Fruit fly (Drosophila melanogaster) whole organism, embryonic: ENCODE data around the gene SCOT.

ENCODE experiments used
- Ada2b ChIP-seq: fragments of 200-800 bp; sonication (Bioruptor generic); IDR thresholded peaks from 2 replicates; pipeline ENCODE4 v1.3.6; 2022; ENCODE audit warnings: missing biosample characterization, missing genetic modification characterization
- Aef1 ChIP-seq: fragments of 200-800 bp; sonication (Bioruptor generic); IDR thresholded peaks from 3 replicates; pipeline ENCODE4 v1.3.6; 2022; ENCODE audit warnings: missing biosample characterization, missing genetic modification characterization
- Antp ChIP-seq: fragments of 200-800 bp; sonication (Bioruptor generic); optimal IDR thresholded peaks from 3 replicates; lab custom pipeline; 2016; ENCODE audit warnings: missing biosample characterization, missing genetic modification characterization
- Awh ChIP-seq: fragments of 200-800 bp; sonication (Bioruptor generic); IDR thresholded peaks from 2 replicates; pipeline ENCODE4, ENCODE4 v1.3.6; 2022; ENCODE audit warnings: missing biosample characterization, missing genetic modification characterization
- BEAF-32 ChIP-seq: fragments of 200-800 bp; sonication (Bioruptor generic); optimal IDR thresholded peaks from 3 replicates; lab custom pipeline; 2017; ENCODE audit warnings: missing biosample characterization, missing genetic modification characterization, mild to moderate bottlenecking, moderate library complexity, missing genetic modification reagents
- Bdp1 ChIP-seq: fragments of 200-800 bp; sonication (Bioruptor generic); optimal IDR thresholded peaks from 3 replicates; lab custom pipeline; 2016; ENCODE audit warnings: missing biosample characterization, missing genetic modification characterization
- CG10147 ChIP-seq: fragments of 200-800 bp; sonication (Bioruptor generic); optimal IDR thresholded peaks from 2 replicates; lab custom pipeline; 2019; ENCODE audit warnings: missing biosample characterization, mild to moderate bottlenecking, missing genetic modification characterization, moderate library complexity
- CG10431 ChIP-seq: fragments of 200-800 bp; sonication (Bioruptor generic); optimal IDR thresholded peaks from 3 replicates; lab custom pipeline; 2018; ENCODE audit warnings: missing biosample characterization, mild to moderate bottlenecking, missing genetic modification characterization
- CG11093 ChIP-seq: fragments of 200-800 bp; sonication (Bioruptor generic); IDR thresholded peaks from 3 replicates; pipeline ENCODE4 v1.3.6; 2022; ENCODE audit warnings: missing biosample characterization, missing genetic modification characterization
- CG13296 ChIP-seq: fragments of 200-800 bp; sonication (Bioruptor generic); optimal IDR thresholded peaks from 3 replicates; lab custom pipeline; 2018; ENCODE audit warnings: missing biosample characterization, mild to moderate bottlenecking, missing genetic modification characterization
- CG13624 ChIP-seq: fragments of 200-800 bp; sonication (Bioruptor generic); optimal IDR thresholded peaks from 2 replicates; lab custom pipeline; 2016; ENCODE audit warnings: missing biosample characterization, missing genetic modification characterization
- CG14710 ChIP-seq: fragments of 200-800 bp; sonication (Bioruptor generic); optimal IDR thresholded peaks from 3 replicates; lab custom pipeline; 2019; ENCODE audit warnings: missing biosample characterization, mild to moderate bottlenecking, missing genetic modification characterization, moderate library complexity
- CG15514 ChIP-seq: fragments of 200-800 bp; sonication (Bioruptor generic); optimal IDR thresholded peaks from 3 replicates; lab custom pipeline; 2017; ENCODE audit warnings: missing biosample characterization, missing genetic modification characterization, mild to moderate bottlenecking, moderate library complexity, missing genetic modification reagents
- CG16779 ChIP-seq: fragments of 200-800 bp; sonication (Bioruptor generic); IDR thresholded peaks from 2 replicates; pipeline ENCODE4 v1.3.6; 2022; ENCODE audit warnings: missing biosample characterization, missing genetic modification characterization
- CG16813 ChIP-seq: fragments of 200-800 bp; sonication (Bioruptor generic); IDR thresholded peaks from 3 replicates; pipeline ENCODE4 v1.3.6; 2022; ENCODE audit warnings: missing biosample characterization, missing genetic modification characterization; ENCODE audit not compliant: partially characterized antibody
- CG17568 ChIP-seq: fragments of 200-800 bp; sonication (Bioruptor generic); optimal IDR thresholded peaks from 2 replicates; lab custom pipeline; 2018; ENCODE audit warnings: missing biosample characterization, mild to moderate bottlenecking, missing genetic modification characterization, moderate library complexity
- CG33557 ChIP-seq: fragments of 200-800 bp; sonication (Bioruptor generic); optimal IDR thresholded peaks from 2 replicates; lab custom pipeline; 2019; ENCODE audit warnings: missing biosample characterization, mild to moderate bottlenecking, missing genetic modification characterization, moderate library complexity
- CG3995 ChIP-seq: fragments of 200-800 bp; sonication (Bioruptor generic); optimal IDR thresholded peaks from 3 replicates; lab custom pipeline; 2016; ENCODE audit warnings: missing biosample characterization, missing genetic modification characterization
- CG4360 ChIP-seq: fragments of 200-800 bp; sonication (Bioruptor generic); IDR thresholded peaks from 2 replicates; pipeline ENCODE4 v1.3.6; 2022; ENCODE audit warnings: missing biosample characterization, missing genetic modification characterization
- CG4404 ChIP-seq: fragments of 200-800 bp; sonication (Bioruptor generic); IDR thresholded peaks from 2 replicates; pipeline ENCODE4 v1.3.6; 2022; ENCODE audit warnings: missing biosample characterization, missing genetic modification characterization
- CG7786 ChIP-seq: fragments of 200-800 bp; sonication (Bioruptor generic); optimal IDR thresholded peaks from 2 replicates; lab custom pipeline; 2016; ENCODE audit warnings: missing biosample characterization, missing genetic modification characterization
- CG8290 ChIP-seq, 3 experiments: fragments of 200-800 bp; sonication (Bioruptor generic); optimal IDR thresholded peaks; 2 replicates each; lab custom pipeline; 2016 to 2019; ENCODE audit warnings: missing biosample characterization in 3 of 3, missing genetic modification characterization in 3 of 3, mild to moderate bottlenecking in 2 of 3, moderate library complexity in 1 of 3
- CG8944 ChIP-seq: fragments of 200-800 bp; sonication (Bioruptor generic); optimal IDR thresholded peaks from 3 replicates; lab custom pipeline; 2016; ENCODE audit warnings: missing biosample characterization, missing genetic modification characterization
- Dp ChIP-seq: fragments of 200-800 bp; sonication (Bioruptor generic); optimal IDR thresholded peaks from 2 replicates; lab custom pipeline; 2018; ENCODE audit warnings: missing biosample characterization, mild to moderate bottlenecking, missing genetic modification characterization, moderate library complexity
- HLH3B ChIP-seq: fragments of 200-800 bp; sonication (Bioruptor generic); IDR thresholded peaks from 2 replicates; pipeline ENCODE4 v1.3.6; 2022; ENCODE audit warnings: missing biosample characterization, missing genetic modification characterization
- HLH54F ChIP-seq: fragments of 200-800 bp; sonication (Bioruptor generic); optimal IDR thresholded peaks from 3 replicates; lab custom pipeline; 2016; ENCODE audit warnings: missing biosample characterization, missing genetic modification characterization
- HmgZ ChIP-seq: fragments of 200-800 bp; sonication (Bioruptor generic); optimal IDR thresholded peaks from 2 replicates; lab custom pipeline; 2018; ENCODE audit warnings: missing biosample characterization, mild to moderate bottlenecking, missing genetic modification characterization
- Hmx ChIP-seq: fragments of 200-800 bp; sonication (Bioruptor generic); optimal IDR thresholded peaks from 2 replicates; lab custom pipeline; 2016; ENCODE audit warnings: missing biosample characterization, missing genetic modification characterization
- Lpt ChIP-seq: fragments of >200 bp; optimal IDR thresholded peaks from 2 replicates; lab custom pipeline; 2018; ENCODE audit warnings: missing biosample characterization, missing genetic modification characterization
- NK7.1 ChIP-seq: fragments of 200-800 bp; sonication (Bioruptor generic); optimal IDR thresholded peaks from 3 replicates; lab custom pipeline; 2016; ENCODE audit warnings: missing biosample characterization, missing genetic modification characterization
- NfI ChIP-seq: fragments of 200-800 bp; sonication (Bioruptor generic); optimal IDR thresholded peaks from 3 replicates; lab custom pipeline; 2018; ENCODE audit warnings: missing biosample characterization, mild to moderate bottlenecking, missing genetic modification characterization, moderate library complexity
- PHDP ChIP-seq: fragments of 200-800 bp; sonication (Bioruptor generic); optimal IDR thresholded peaks from 3 replicates; lab custom pipeline; 2018; ENCODE audit warnings: missing biosample characterization, mild to moderate bottlenecking, missing genetic modification characterization, moderate library complexity
- Tbp ChIP-seq: fragments of >200 bp; optimal IDR thresholded peaks from 2 replicates; lab custom pipeline; 2018; ENCODE audit warnings: missing biosample characterization, missing genetic modification characterization
- Xrp1 ChIP-seq: fragments of 200-800 bp; sonication (Bioruptor generic); IDR thresholded peaks from 2 replicates; pipeline ENCODE4 v1.3.6; 2022; ENCODE audit warnings: missing biosample characterization, missing genetic modification characterization
- dmrt99B ChIP-seq: fragments of 200-800 bp; sonication (Bioruptor generic); optimal IDR thresholded peaks from 2 replicates; lab custom pipeline; 2018; ENCODE audit warnings: missing biosample characterization, mild to moderate bottlenecking, missing genetic modification characterization, moderate library complexity
- ems ChIP-seq: fragments of 200-800 bp; sonication (Bioruptor generic); optimal IDR thresholded peaks from 3 replicates; lab custom pipeline; 2016; ENCODE audit warnings: missing biosample characterization, missing genetic modification characterization
- esg ChIP-seq: fragments of 200-800 bp; sonication (Bioruptor generic); conservative IDR thresholded peaks from 2 replicates; pipeline ENCODE4 v1.3.6; 2022; ENCODE audit warnings: missing biosample characterization, missing genetic modification characterization
- gem ChIP-seq: fragments of 200-800 bp; sonication (Bioruptor generic); optimal IDR thresholded peaks from 2 replicates; lab custom pipeline; 2019; ENCODE audit warnings: missing biosample characterization, mild to moderate bottlenecking, missing genetic modification characterization, moderate library complexity
- grau ChIP-seq: fragments of 200-800 bp; optimal IDR thresholded peaks from 3 replicates; lab custom pipeline; 2019; ENCODE audit warnings: missing biosample characterization, mild to moderate bottlenecking, missing genetic modification characterization, moderate library complexity
- mld ChIP-seq: fragments of 200-800 bp; sonication (Bioruptor generic); IDR thresholded peaks from 3 replicates; pipeline ENCODE4 v1.3.6; 2022; ENCODE audit warnings: missing biosample characterization, missing genetic modification characterization; ENCODE audit not compliant: partially characterized antibody
- nom ChIP-seq: fragments of 200-800 bp; sonication (Bioruptor generic); optimal IDR thresholded peaks from 2 replicates; lab custom pipeline; 2017; ENCODE audit warnings: missing biosample characterization, missing genetic modification characterization, mild to moderate bottlenecking, moderate library complexity, missing genetic modification reagents
- prd ChIP-seq, 3 experiments: fragments of >200 bp in 2 of 3; fragments of 200-800 bp in 1 of 3; sonication (Bioruptor generic) in 1 of 3; optimal IDR thresholded peaks in 2 of 3; IDR thresholded peaks in 1 of 3; 2 replicates in 2 of 3; 3 replicates in 1 of 3; pipeline versions ENCODE4 v1.3.6 to Lab custom; 2017 to 2022; ENCODE audit warnings: missing biosample characterization in 1 of 3, missing genetic modification characterization in 1 of 3
- ranshi ChIP-seq: fragments of 200-800 bp; sonication (Bioruptor generic); IDR thresholded peaks from 2 replicates; pipeline ENCODE4 v1.3.6; 2022; ENCODE audit warnings: missing biosample characterization, missing genetic modification characterization
- sc ChIP-seq, 3 experiments: fragments of >200 bp in 2 of 3; fragments of 200-800 bp in 1 of 3; sonication (Bioruptor generic) in 1 of 3; optimal IDR thresholded peaks; 2 replicates in 2 of 3; 3 replicates in 1 of 3; lab custom pipeline; 2017; ENCODE audit warnings: mild to moderate bottlenecking in 1 of 3, missing biosample characterization in 1 of 3, missing genetic modification characterization in 1 of 3, missing genetic modification reagents in 1 of 3
- schlank ChIP-seq: fragments of 200-800 bp; sonication (Bioruptor generic); optimal IDR thresholded peaks from 2 replicates; lab custom pipeline; 2018; ENCODE audit warnings: missing biosample characterization, mild to moderate bottlenecking, missing genetic modification characterization
- scrt ChIP-seq: fragments of 200-800 bp; sonication (Bioruptor generic); optimal IDR thresholded peaks from 2 replicates; lab custom pipeline; 2018; ENCODE audit warnings: missing biosample characterization, mild to moderate bottlenecking, missing genetic modification characterization, moderate library complexity
- trem ChIP-seq: fragments of 200-800 bp; optimal IDR thresholded peaks from 3 replicates; lab custom pipeline; 2019; ENCODE audit warnings: missing biosample characterization, mild to moderate bottlenecking, missing genetic modification characterization, moderate library complexity
- ttk ChIP-seq: fragments of 200-800 bp; sonication (Bioruptor generic); IDR thresholded peaks from 2 replicates; pipeline ENCODE4 v2.1.2; 2022; ENCODE audit warnings: missing biosample characterization, missing genetic modification characterization
- wor ChIP-seq: fragments of 200-800 bp; sonication (Bioruptor generic); IDR thresholded peaks from 2 replicates; pipeline ENCODE4 v1.3.6; 2022; ENCODE audit warnings: missing biosample characterization, missing genetic modification characterization
- zen2 ChIP-seq: fragments of 200-800 bp; sonication (Bioruptor generic); IDR thresholded peaks from 3 replicates; pipeline ENCODE4 v1.3.6; 2022; ENCODE audit warnings: missing biosample characterization, missing genetic modification characterization; ENCODE audit not compliant: partially characterized antibody

Gene SCOT

dm6 chr3L:1964099-1964498, 1.2 kb downstream of the SCOT start, which contains the start of gene mv (continued):
- no peak for TF ChIP-seq CG16813 (GFP tag; lab: Robert Waterston, UW)
- no peak for TF ChIP-seq schlank (tag; lab: Kevin White, UChicago)
- TF ChIP-seq Aef1 (GFP tag; lab: Robert Waterston, UW): peak; percentile 33; the same call in 2 of the 3 replicates
- TF ChIP-seq Xrp1 (GFP tag; lab: Robert Waterston, UW): no peak
- peak; percentile 18 for TF ChIP-seq HmgZ (tag; lab: Kevin White, UChicago)
- TF ChIP-seq CG13624 (GFP tag; lab: Kevin White, UChicago): no peak
- no peak for TF ChIP-seq Dp (GFP tag; lab: Kevin White, UChicago)
- no peak for TF ChIP-seq CG10147 (GFP tag; lab: Kevin White, UChicago)
- no peak for TF ChIP-seq sc (optimal IDR thresholded peaks at IDR 0.05; lab: Kevin White, UChicago)
- TF ChIP-seq sc (GFP tag; optimal IDR thresholded peaks at IDR 0.05; lab: Kevin White, UChicago): no peak
- no peak for TF ChIP-seq Awh
- TF ChIP-seq CG11093: no peak
- TF ChIP-seq CG7786 (GFP tag; lab: Kevin White, UChicago): no peak
- no peak for TF ChIP-seq esg (GFP tag; lab: Robert Waterston, UW)
- no peak for TF ChIP-seq Bdp1 (GFP tag; lab: Kevin White, UChicago)
- TF ChIP-seq NK7.1 (GFP tag; lab: Kevin White, UChicago): no peak
- TF ChIP-seq scrt: peak; percentile 97
- TF ChIP-seq zen2 (GFP tag; lab: Robert Waterston, UW): no peak; the same call in 2 of the 3 replicates
- no peak for TF ChIP-seq Tbp
- no peak for TF ChIP-seq CG17568
- no peak for TF ChIP-seq prd (optimal IDR thresholded peaks at IDR 0.05; lab: Kevin White, UChicago)
- no peak for TF ChIP-seq prd (GFP tag; IDR thresholded peaks at IDR 0.05; lab: Robert Waterston, UW)
- peak; percentile 27 for TF ChIP-seq BEAF-32 (GFP tag; lab: Kevin White, UChicago)
- no peak for TF ChIP-seq Antp (GFP tag; lab: Kevin White, UChicago)
- TF ChIP-seq CG15514 (GFP tag; lab: Kevin White, UChicago): peak; percentile 99
- no peak for TF ChIP-seq Hmx (GFP tag; lab: Kevin White, UChicago)
- TF ChIP-seq Lpt: no peak
- no peak for TF ChIP-seq Ada2b (GFP tag; lab: Robert Waterston, UW)
- no peak for TF ChIP-seq ems (GFP tag; lab: Kevin White, UChicago)
- TF ChIP-seq wor (GFP tag; lab: Robert Waterston, UW): no peak
- no peak for TF ChIP-seq CG10431 (GFP tag; lab: Kevin White, UChicago)
- peak; percentile 94 for TF ChIP-seq CG4360 (GFP tag; lab: Robert Waterston, UW)
- no peak for TF ChIP-seq HLH3B (GFP tag; lab: Robert Waterston, UW)
- peak; percentile 45 for TF ChIP-seq CG14710 (tag; lab: Kevin White, UChicago)
- no peak for TF ChIP-seq CG8290 (GFP tag; optimal IDR thresholded peaks at IDR 0.05; lab: Kevin White, UChicago)
- no peak for TF ChIP-seq CG8290 (tag; optimal IDR thresholded peaks at IDR 0.05; lab: Kevin White, UChicago)
- TF ChIP-seq ranshi: no peak
- no peak for TF ChIP-seq CG13296 (GFP tag; lab: Kevin White, UChicago)
- no peak for TF ChIP-seq CG8944 (GFP tag; lab: Kevin White, UChicago)
- TF ChIP-seq trem (tag; lab: Kevin White, UChicago): peak; percentile 67
- no peak for TF ChIP-seq dmrt99B (tag; lab: Kevin White, UChicago)
- TF ChIP-seq CG16779: no peak
- TF ChIP-seq mld (GFP tag; lab: Robert Waterston, UW): no peak
- TF ChIP-seq grau (tag; lab: Kevin White, UChicago): no peak
- no peak for TF ChIP-seq NfI (GFP tag; lab: Kevin White, UChicago)
- TF ChIP-seq HLH54F: no peak
- TF ChIP-seq ttk (GFP tag; lab: Robert Waterston, UW): no peak
- no peak for TF ChIP-seq CG3995 (GFP tag; lab: Kevin White, UChicago)
- TF ChIP-seq gem: no peak
- TF ChIP-seq CG33557: no peak
- peak; percentile 8 for TF ChIP-seq PHDP (tag; lab: Kevin White, UChicago)
- no peak for TF ChIP-seq CG4404 (GFP tag; lab: Robert Waterston, UW)
- TF ChIP-seq nom: no peak
